Fruit fly (Drosophila melanogaster): ENCODE results near the gene CG6576.

Gene CG6576

DNA sequence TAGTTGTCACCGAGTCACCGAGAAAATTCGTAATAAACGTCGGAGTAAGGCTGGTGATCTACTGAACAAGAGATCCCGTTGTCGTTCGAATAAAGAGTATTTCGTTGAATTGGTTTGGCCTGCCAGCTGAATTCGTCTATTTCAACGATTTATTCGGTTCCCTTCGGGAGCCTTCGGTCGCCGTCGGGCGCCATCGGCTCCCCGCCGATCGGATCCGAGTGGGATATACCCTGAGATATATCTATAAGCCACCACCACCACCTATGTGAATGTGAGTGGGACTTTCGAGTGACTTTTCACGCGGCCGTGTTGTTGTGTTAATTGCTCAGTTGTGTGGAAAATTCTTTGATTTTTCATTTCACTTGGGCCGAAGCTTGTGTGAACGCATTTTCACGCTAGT, 10.6 kb upstream of the CG6576 start, which contains the start of gene Prm:
TSS of gene Prm (minus strand) at position 101 of the 400 bp plus-strand sequence.
- TF ChIP-seq CG34406 (GFP tag; optimal IDR thresholded peaks at IDR 0.05) = no peak
- TF ChIP-seq Lpt (GFP tag; optimal IDR thresholded peaks at IDR 0.05) = no peak
- TF ChIP-seq CG8319 (GFP tag; optimal IDR thresholded peaks at IDR 0.05) = no peak
- no peak for TF ChIP-seq CG6792 (GFP tag; optimal IDR thresholded peaks at IDR 0.05)
- TF ChIP-seq salr (GFP tag; optimal IDR thresholded peaks at IDR 0.05) = no peak
- no peak for TF ChIP-seq vri (GFP tag; optimal IDR thresholded peaks at IDR 0.05)
- no peak for TF ChIP-seq Hr38 (GFP tag; optimal IDR thresholded peaks at IDR 0.05)
- no peak for TF ChIP-seq cyc (GFP tag; optimal IDR thresholded peaks at IDR 0.05)
- TF ChIP-seq Sox14 (GFP tag; optimal IDR thresholded peaks at IDR 0.05) = no peak
- no peak for TF ChIP-seq CG3919 (GFP tag; optimal IDR thresholded peaks at IDR 0.05)
- TF ChIP-seq CG6854 (GFP tag; optimal IDR thresholded peaks at IDR 0.05) = no peak
- no peak for TF ChIP-seq CG16779 (tag; optimal IDR thresholded peaks at IDR 0.05)
- no peak for TF ChIP-seq Sox15 (GFP tag; optimal IDR thresholded peaks at IDR 0.05)
- no peak for TF ChIP-seq OdsH (GFP tag; optimal IDR thresholded peaks at IDR 0.05)
- TF ChIP-seq Hr4 (GFP tag; optimal IDR thresholded peaks at IDR 0.05) = no peak
- no peak for TF ChIP-seq CG9139 (GFP tag; optimal IDR thresholded peaks at IDR 0.05)
- no peak for TF ChIP-seq CG10669 (GFP tag; optimal IDR thresholded peaks at IDR 0.05)

DNA sequence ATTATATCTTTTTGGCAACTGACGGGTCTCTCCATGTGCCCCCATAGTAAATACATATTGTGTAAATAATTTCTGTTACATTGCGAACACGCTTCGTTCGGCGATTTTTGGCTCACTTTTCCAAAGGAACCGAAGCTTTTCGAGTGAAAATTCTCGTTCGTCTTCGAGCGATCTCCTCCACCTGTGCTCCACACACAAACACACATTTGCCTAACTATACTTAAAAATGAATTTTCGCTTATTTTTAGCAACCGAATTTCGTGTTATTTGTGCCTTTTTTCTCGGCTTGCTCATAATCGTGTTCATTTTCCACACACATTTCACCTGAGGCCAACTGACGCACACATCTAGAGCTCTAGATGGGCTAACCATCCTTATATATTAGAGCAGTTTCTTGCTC, 9.3 kb upstream of the CG6576 start:
- no peak for TF ChIP-seq CG15336 (GFP tag; IDR thresholded peaks at IDR 0.05)
- no peak for TF ChIP-seq CG11762 (GFP tag; optimal IDR thresholded peaks at IDR 0.05; ENCODE audit: insufficient read depth)
- TF ChIP-seq CG11294 (GFP tag; IDR thresholded peaks at IDR 0.05) = no peak
- no peak for TF ChIP-seq CG6808 (GFP tag; optimal IDR thresholded peaks at IDR 0.05)

DNA sequence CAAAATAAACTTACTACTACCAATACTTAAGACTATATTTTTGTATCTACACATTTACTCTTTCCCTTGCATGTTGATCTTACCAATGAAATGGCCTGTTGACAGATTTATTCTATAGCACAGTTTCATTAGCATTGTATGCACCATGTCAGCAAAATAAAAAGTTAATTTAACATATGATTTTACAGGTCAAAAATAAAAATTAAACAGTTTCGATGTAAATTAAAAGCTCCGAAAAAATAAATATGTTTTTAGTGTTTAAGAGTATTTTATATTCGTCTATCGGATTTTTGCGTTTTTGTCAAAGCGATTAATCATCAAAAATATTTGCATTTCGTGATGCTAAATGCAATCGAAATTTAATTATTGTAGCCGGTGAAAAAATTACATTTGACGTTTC, 7.5 kb upstream of the CG6576 start:
- TF ChIP-seq cyc (GFP tag; optimal IDR thresholded peaks at IDR 0.05) (no peak), CG7368 (GFP tag; optimal IDR thresholded peaks at IDR 0.05) (no peak), Hr4 (GFP tag; optimal IDR thresholded peaks at IDR 0.05) (no peak), CG6808 (GFP tag; optimal IDR thresholded peaks at IDR 0.05) (no peak), CG8119 (GFP tag; IDR thresholded peaks at IDR 0.05) (no peak), svp (GFP tag) (no peak), lz (GFP tag; optimal IDR thresholded peaks at IDR 0.05) (no peak), CG6792 (GFP tag; optimal IDR thresholded peaks at IDR 0.05) (no peak), CG31627 (GFP tag; optimal IDR thresholded peaks at IDR 0.05) (no peak), CG8319 (GFP tag; optimal IDR thresholded peaks at IDR 0.05) (no peak)

DNA sequence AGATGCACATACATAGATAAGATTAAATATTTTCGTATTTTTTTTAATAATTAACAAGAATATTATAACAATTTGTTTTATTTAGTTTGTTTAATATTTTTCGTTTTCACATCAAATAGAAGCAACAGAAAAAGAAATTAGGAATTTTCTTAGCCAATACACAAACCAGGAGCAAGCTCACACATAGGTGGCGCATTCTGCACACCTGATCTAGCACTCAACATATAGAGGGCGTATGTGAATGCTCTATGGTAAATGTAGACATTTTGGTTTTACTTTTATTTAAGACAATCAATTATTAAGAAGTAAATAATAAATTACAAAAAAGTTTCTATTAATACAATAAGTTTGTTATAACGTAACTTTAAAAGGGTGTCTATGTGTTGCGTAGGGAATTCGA, 7.0 kb upstream of the CG6576 start:
- TF ChIP-seq CG32006 (GFP tag; optimal IDR thresholded peaks at IDR 0.05) (no peak), CG31627 (GFP tag; optimal IDR thresholded peaks at IDR 0.05) (peak; percentile 55), CG8632 (GFP tag; optimal IDR thresholded peaks at IDR 0.05) (no peak), OdsH (GFP tag; optimal IDR thresholded peaks at IDR 0.05) (peak; percentile 19), fkh (GFP tag; optimal IDR thresholded peaks at IDR 0.05) (no peak), cyc (GFP tag; optimal IDR thresholded peaks at IDR 0.05) (peak; percentile 54), svp (GFP tag) (no peak), Hr39 (GFP tag; optimal IDR thresholded peaks at IDR 0.05) (peak; percentile 47), CG16779 (tag; optimal IDR thresholded peaks at IDR 0.05) (no peak), lz (GFP tag; optimal IDR thresholded peaks at IDR 0.05) (peak; percentile 36), esn (GFP tag; optimal IDR thresholded peaks at IDR 0.05) (peak; percentile 18), dac (GFP tag; optimal IDR thresholded peaks at IDR 0.05) (no peak), salr (GFP tag; optimal IDR thresholded peaks at IDR 0.05) (peak in 1 of 2 experiments; percentile 6), Ets21C (GFP tag; optimal IDR thresholded peaks at IDR 0.05) (no peak)
